Worm (Caenorhabditis elegans) whole organism, young adult: ENCODE data around the gene F39G3.2.

Source experiments
- C06A6.2 ChIP-seq: fragments of 200-800 bp; sonication (Bioruptor generic); conservative IDR thresholded peaks from 2 replicates; pipeline ENCODE4 v1.3.6; 2022; ENCODE audit warnings: missing genetic modification characterization, missing compliant biosample characterization
- F39B2.1 ChIP-seq: fragments of 200-800 bp; sonication (Bioruptor generic); IDR thresholded peaks from 2 replicates; pipeline ENCODE4 v1.3.6; 2022; ENCODE audit warnings: missing genetic modification reagents, missing genetic modification characterization, missing compliant biosample characterization
- K12H6.12 ChIP-seq: fragments of 200-800 bp; sonication (Bioruptor generic); optimal IDR thresholded peaks from 2 replicates; lab custom pipeline; 2018; ENCODE audit warnings: mild to moderate bottlenecking, missing genetic modification characterization, missing compliant biosample characterization
- T07F8.4 ChIP-seq: sonication (generic microtip); optimal IDR thresholded peaks from 2 replicates; lab custom pipeline; 2016; ENCODE audit warnings: mild to moderate bottlenecking, missing genetic modification characterization, moderate library complexity, missing compliant biosample characterization
- T26A5.8 ChIP-seq: sonication (generic microtip); optimal IDR thresholded peaks from 2 replicates; lab custom pipeline; 2016; ENCODE audit warnings: missing genetic modification characterization, missing compliant biosample characterization
- Y95B8A.8 ChIP-seq: fragments of 200-800 bp; sonication (Bioruptor generic); IDR thresholded peaks from 2 replicates; pipeline ENCODE4 v1.3.6; 2022; ENCODE audit warnings: missing genetic modification reagents, missing genetic modification characterization, missing compliant biosample characterization
- ZK185.1 ChIP-seq: sonication (generic microtip); optimal IDR thresholded peaks from 2 replicates; lab custom pipeline; 2016; ENCODE audit warnings: mild to moderate bottlenecking, missing genetic modification characterization, missing compliant biosample characterization; ENCODE audit not compliant: poor library complexity, severe bottlenecking
- ama-1 ChIP-seq, 3 experiments: fragments of 150-350 bp in 1 of 3; sonication (generic microtip) in 2 of 3; optimal IDR thresholded peaks; 2 replicates each; lab custom pipeline; 2014 to 2018; ENCODE audit warnings: missing biosample characterization in 2 of 3, missing genetic modification characterization in 2 of 3, missing genetic modification reagents in 2 of 3
- aptf-3 ChIP-seq: fragments of 200-800 bp; sonication (Bioruptor generic); IDR thresholded peaks from 2 replicates; pipeline ENCODE4 v1.3.6; 2022; ENCODE audit warnings: missing genetic modification characterization, missing compliant biosample characterization
- attf-3 ChIP-seq: fragments of 200-800 bp; sonication (Bioruptor generic); conservative IDR thresholded peaks from 2 replicates; pipeline ENCODE4 v1.3.6; 2022; ENCODE audit warnings: missing genetic modification reagents, missing genetic modification characterization, missing compliant biosample characterization
- cebp-2 ChIP-seq: fragments of 200-800 bp; sonication (Bioruptor generic); IDR thresholded peaks from 2 replicates; pipeline ENCODE4 v1.3.6; 2022; ENCODE audit warnings: missing genetic modification characterization, missing compliant biosample characterization
- ceh-27 ChIP-seq: fragments of 200-800 bp; sonication (Bioruptor generic); optimal IDR thresholded peaks from 2 replicates; lab custom pipeline; 2018; ENCODE audit warnings: mild to moderate bottlenecking, missing genetic modification characterization, moderate library complexity, missing compliant biosample characterization
- ceh-58 ChIP-seq: fragments of 200-800 bp; sonication (Bioruptor generic); IDR thresholded peaks from 2 replicates; pipeline ENCODE4 v1.3.6; 2022; ENCODE audit warnings: missing genetic modification characterization, missing compliant biosample characterization
- ceh-91 ChIP-seq: fragments of 200-800 bp; sonication (Bioruptor generic); IDR thresholded peaks from 2 replicates; pipeline ENCODE4 v1.3.6; 2022; ENCODE audit warnings: missing genetic modification reagents, missing genetic modification characterization, missing compliant biosample characterization
- die-1 ChIP-seq: sonication (generic microtip); optimal IDR thresholded peaks from 2 replicates; lab custom pipeline; 2016; ENCODE audit warnings: missing genotype, mild to moderate bottlenecking, missing genetic modification characterization, missing compliant biosample characterization
- efl-1 ChIP-seq: fragments of 150-350 bp; optimal IDR thresholded peaks from 2 replicates; lab custom pipeline; 2014; ENCODE audit warnings: missing biosample characterization, missing genetic modification reagents, missing genetic modification characterization
- fkh-3 ChIP-seq: sonication (generic microtip); optimal IDR thresholded peaks from 2 replicates; lab custom pipeline; 2016; ENCODE audit warnings: mild to moderate bottlenecking, missing genetic modification characterization, missing compliant biosample characterization
- gei-17 ChIP-seq: fragments of 200-800 bp; sonication (Bioruptor generic); optimal IDR thresholded peaks from 2 replicates; lab custom pipeline; 2018; ENCODE audit warnings: mild to moderate bottlenecking, missing genetic modification characterization, missing compliant biosample characterization
- hsf-1 ChIP-seq: fragments of 200-800 bp; sonication (Bioruptor generic); IDR thresholded peaks from 2 replicates; pipeline ENCODE4 v1.3.6; 2022; ENCODE audit warnings: missing genetic modification reagents, missing genetic modification characterization, missing compliant biosample characterization
- lin-54 ChIP-seq: fragments of 200-800 bp; sonication (Bioruptor generic); optimal IDR thresholded peaks from 2 replicates; lab custom pipeline; 2018; ENCODE audit warnings: mild to moderate bottlenecking, missing genetic modification characterization, missing compliant biosample characterization
- lir-1 ChIP-seq: fragments of 200-800 bp; sonication (Bioruptor generic); conservative IDR thresholded peaks from 2 replicates; pipeline ENCODE4 v1.3.6; 2022; ENCODE audit warnings: missing genetic modification reagents, missing genetic modification characterization, missing compliant biosample characterization
- madf-10 ChIP-seq: sonication (generic microtip); optimal IDR thresholded peaks from 2 replicates; lab custom pipeline; 2016; ENCODE audit warnings: mild to moderate bottlenecking, missing genetic modification characterization, missing compliant biosample characterization
- madf-8 ChIP-seq: fragments of 200-800 bp; sonication (Bioruptor generic); conservative IDR thresholded peaks from 2 replicates; pipeline ENCODE4 v1.3.6; 2022; ENCODE audit warnings: missing genetic modification reagents, missing genetic modification characterization, missing compliant biosample characterization
- mcd-1 ChIP-seq: fragments of 200-800 bp; sonication (Bioruptor generic); IDR thresholded peaks from 2 replicates; pipeline ENCODE4 v1.3.6; 2022; ENCODE audit warnings: missing genetic modification reagents, missing genetic modification characterization, missing compliant biosample characterization
- mel-28 ChIP-seq: sonication (generic microtip); optimal IDR thresholded peaks from 2 replicates; lab custom pipeline; 2016; ENCODE audit warnings: borderline replicate concordance, mild to moderate bottlenecking, missing genetic modification characterization, missing compliant biosample characterization
- nfya-1 ChIP-seq: sonication (generic microtip); optimal IDR thresholded peaks from 2 replicates; lab custom pipeline; 2017; ENCODE audit warnings: antibody characterized with exemption, missing compliant biosample characterization, missing genetic modification characterization, borderline replicate concordance; ENCODE audit not compliant: insufficient read depth
- nfyb-1 ChIP-seq: fragments of 200-800 bp; sonication (Bioruptor generic); IDR thresholded peaks from 2 replicates; pipeline ENCODE4 v1.3.6; 2022; ENCODE audit warnings: missing genetic modification reagents, missing genetic modification characterization, missing compliant biosample characterization
- nhr-27 ChIP-seq: fragments of 200-800 bp; sonication (Bioruptor generic); optimal IDR thresholded peaks from 2 replicates; lab custom pipeline; 2018; ENCODE audit warnings: mild to moderate bottlenecking, missing genetic modification characterization, moderate library complexity, missing compliant biosample characterization
- snpc-1.1 ChIP-seq: sonication (generic microtip); optimal IDR thresholded peaks from 2 replicates; lab custom pipeline; 2017; ENCODE audit warnings: missing genetic modification characterization, mild to moderate bottlenecking, missing compliant biosample characterization, antibody characterized with exemption, moderate library complexity, missing genotype, missing genetic modification reagents; ENCODE audit not compliant: insufficient read depth
- snpc-3.4 ChIP-seq: sonication (generic microtip); optimal IDR thresholded peaks from 2 replicates; lab custom pipeline; 2017; ENCODE audit warnings: missing genetic modification characterization, mild to moderate bottlenecking, missing compliant biosample characterization, antibody characterized with exemption, moderate library complexity, missing genotype, missing genetic modification reagents
- xnd-1 ChIP-seq: sonication (generic microtip); optimal IDR thresholded peaks from 2 replicates; lab custom pipeline; 2016; ENCODE audit warnings: missing genotype, missing genetic modification reagents, missing genetic modification characterization, missing compliant biosample characterization
- zfh-2 ChIP-seq: fragments of 200-800 bp; sonication (Bioruptor generic); conservative IDR thresholded peaks from 2 replicates; pipeline ENCODE4 v1.3.6; 2022; ENCODE audit warnings: missing genetic modification reagents, missing genetic modification characterization, missing compliant biosample characterization
- ztf-22 ChIP-seq: fragments of 200-800 bp; sonication (Bioruptor generic); optimal IDR thresholded peaks from 2 replicates; lab custom pipeline; 2018; ENCODE audit warnings: mild to moderate bottlenecking, missing genetic modification characterization, moderate library complexity, missing compliant biosample characterization
- ztf-6 ChIP-seq: fragments of 200-800 bp; sonication (Bioruptor generic); IDR thresholded peaks from 2 replicates; pipeline ENCODE4 v1.3.6; 2022; ENCODE audit warnings: missing genetic modification reagents, missing genetic modification characterization, missing compliant biosample characterization

The F39G3.2 gene

DNA sequence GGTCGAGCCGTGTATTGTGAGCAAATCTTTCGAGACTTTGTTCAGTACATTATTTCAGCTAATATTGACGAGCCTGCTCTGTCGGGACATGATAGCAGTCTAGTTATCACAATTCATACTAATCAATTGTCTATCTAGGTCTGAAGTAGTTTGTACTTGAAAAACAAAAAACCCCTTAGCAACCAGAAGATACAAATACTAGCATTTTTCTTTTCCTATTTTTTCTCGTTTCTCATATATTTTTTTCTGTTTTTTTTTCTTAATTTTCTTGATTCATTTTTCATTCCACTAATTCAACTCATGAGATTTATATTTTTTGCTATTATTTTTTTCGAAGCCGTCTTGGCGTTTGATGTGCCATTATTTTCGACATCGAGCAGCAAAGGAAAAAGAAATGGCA lies 49.5 kb downstream of the F39G3.2 start, which contains the start of gene R02F11.9:
R02F11.9 (plus strand) TSS at position 301 of the 400 bp plus-strand sequence.
- no peak for TF ChIP-seq nhr-27 (tag; lab: Kevin White, UChicago)
- no peak for TF ChIP-seq mcd-1 (GFP tag; lab: Robert Waterston, UW)
- TF ChIP-seq ceh-58 (GFP tag; lab: Robert Waterston, UW): no peak
- TF ChIP-seq ceh-27 (GFP tag; lab: Kevin White, UChicago): no peak
- no peak for TF ChIP-seq gei-17
- no peak for TF ChIP-seq K12H6.12 (tag; lab: Kevin White, UChicago)
- no peak for TF ChIP-seq T26A5.8 (tag; lab: Kevin White, UChicago)
- TF ChIP-seq zfh-2 (GFP tag; lab: Robert Waterston, UW): no peak
- TF ChIP-seq nfya-1 (tag; lab: Kevin White, UChicago): no peak
- no peak for TF ChIP-seq efl-1
- TF ChIP-seq madf-8 (GFP tag; lab: Robert Waterston, UW): no peak
- no peak for TF ChIP-seq ZK185.1 (tag; lab: Kevin White, UChicago)
- no peak for TF ChIP-seq mel-28 (tag; lab: Kevin White, UChicago)
- no peak for TF ChIP-seq ceh-91
- no peak for TF ChIP-seq lin-54 (GFP tag; lab: Kevin White, UChicago)

DNA sequence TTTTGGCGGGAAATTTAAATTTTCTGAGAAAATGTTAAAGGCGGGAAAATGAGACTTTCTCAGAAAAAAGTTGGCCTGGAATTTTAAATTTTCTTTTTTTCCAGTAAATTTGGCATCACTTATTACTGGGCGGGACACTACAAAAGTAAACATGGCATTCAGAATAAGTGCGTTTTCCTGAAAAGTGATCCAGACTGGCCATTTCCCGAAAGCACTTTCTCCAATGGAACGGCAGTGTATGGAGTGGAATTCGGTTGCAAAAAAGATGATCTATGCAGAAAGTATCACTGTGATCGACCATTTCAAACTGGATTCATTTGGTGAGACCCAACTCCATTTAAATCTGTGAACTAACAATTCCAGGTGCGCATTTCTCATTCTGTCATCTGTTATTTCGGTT lies 50.2 kb downstream of the F39G3.2 start:
- TF ChIP-seq attf-3: no peak
- TF ChIP-seq C06A6.2: no peak
- no peak for TF ChIP-seq T07F8.4 (tag; lab: Kevin White, UChicago)
- no peak for TF ChIP-seq ztf-6 (GFP tag; lab: Robert Waterston, UW)
- no peak for TF ChIP-seq Y95B8A.8

- TF ChIP-seq lir-1 (GFP tag; lab: Robert Waterston, UW) (no peak), snpc-3.4 (tag; lab: Kevin White, UChicago) (no peak), F39B2.1 (GFP tag; lab: Robert Waterston, UW) (no peak), hsf-1 (GFP tag; lab: Robert Waterston, UW) (no peak), mel-28 (tag; lab: Kevin White, UChicago) (no peak), gei-17 (no peak), fkh-3 (no peak), madf-10 (tag; lab: Kevin White, UChicago) (no peak), aptf-3 (GFP tag; lab: Robert Waterston, UW) (no peak), zfh-2 (GFP tag; lab: Robert Waterston, UW) (no peak), ztf-22 (no peak), ceh-58 (GFP tag; lab: Robert Waterston, UW) (no peak), ama-1 (optimal IDR thresholded peaks at IDR 0.05; lab: Kevin White, UChicago) (no peak), ama-1 (GFP tag; optimal IDR thresholded peaks at IDR 0.05; lab: Kevin White, UChicago) (no peak), nfyb-1 (GFP tag; lab: Robert Waterston, UW) (no peak), attf-3 (no peak), snpc-1.1 (tag; lab: Kevin White, UChicago) (no peak), die-1 (tag; lab: Kevin White, UChicago) (no peak), cebp-2 (GFP tag; lab: Robert Waterston, UW) (no peak), xnd-1 (tag; lab: Kevin White, UChicago) (no peak)
- TF ChIP-seq, all 124 proteins: peak for 0
Observed at ce11 chrV:4788823-4789222, 51.2 kb downstream of the F39G3.2 start, which contains the start of gene R02F11.10. Gene R02F11.10, plus strand, starts transcription at chrV:4789123.
